Worm (Caenorhabditis elegans) whole organism, L4 larva: ENCODE results near the gene mon-2.

Experiments used
- F26F4.8 ChIP-seq: fragments of 200-800 bp; sonication (Bioruptor generic); conservative IDR thresholded peaks from 2 replicates; pipeline ENCODE4 v1.3.6; 2022; ENCODE audit warnings: missing genetic modification characterization, missing compliant biosample characterization
- F37D6.2 ChIP-seq: sonication (generic microtip); optimal IDR thresholded peaks from 2 replicates; lab custom pipeline; 2016; ENCODE audit warnings: mild to moderate bottlenecking, missing genetic modification characterization, missing compliant biosample characterization
- F49E8.2 ChIP-seq: sonication (generic microtip); optimal IDR thresholded peaks from 2 replicates; lab custom pipeline; 2016; ENCODE audit warnings: missing compliant biosample characterization, mild to moderate bottlenecking, missing genetic modification characterization, borderline replicate concordance
- Y105C5A.15 ChIP-seq: fragments of 200-800 bp; sonication (Bioruptor generic); IDR thresholded peaks from 2 replicates; pipeline ENCODE4 v1.3.6; 2022; ENCODE audit warnings: missing genetic modification characterization, missing compliant biosample characterization
- Y5F2A.4 ChIP-seq: fragments of 200-800 bp; sonication (Bioruptor generic); optimal IDR thresholded peaks from 2 replicates; lab custom pipeline; 2018; ENCODE audit warnings: mild to moderate bottlenecking, missing genetic modification characterization, missing compliant biosample characterization
- ZK337.2 ChIP-seq: fragments of 200-800 bp; sonication (Bioruptor generic); IDR thresholded peaks from 2 replicates; pipeline ENCODE4 v1.3.6; 2022; ENCODE audit warnings: missing genetic modification reagents, missing genetic modification characterization, missing compliant biosample characterization
- ZK546.5 ChIP-seq, 2 experiments: sonication (generic microtip); optimal IDR thresholded peaks; 2 replicates each; lab custom pipeline; 2017; ENCODE audit warnings: missing biosample characterization in 2 of 2, missing genetic modification characterization in 2 of 2
- aly-2 ChIP-seq: sonication (generic microtip); optimal IDR thresholded peaks from 2 replicates; lab custom pipeline; 2018; ENCODE audit warnings: missing biosample characterization, missing genetic modification characterization
- arid-1 ChIP-seq: fragments of 200-800 bp; sonication (Bioruptor generic); conservative IDR thresholded peaks from 2 replicates; pipeline ENCODE4 v1.3.6; 2022; ENCODE audit warnings: missing genetic modification reagents, missing genetic modification characterization, missing compliant biosample characterization
- ceh-20 ChIP-seq: fragments of 200-800 bp; sonication (Bioruptor generic); IDR thresholded peaks from 2 replicates; pipeline ENCODE4 v1.3.6; 2022; ENCODE audit warnings: missing genetic modification reagents, missing genetic modification characterization, missing compliant biosample characterization
- ceh-32 ChIP-seq: sonication (generic microtip); optimal IDR thresholded peaks from 2 replicates; lab custom pipeline; 2016; ENCODE audit warnings: mild to moderate bottlenecking, missing genetic modification characterization, missing compliant biosample characterization; ENCODE audit not compliant: poor library complexity
- ceh-44 ChIP-seq: fragments of 200-800 bp; sonication (Bioruptor generic); IDR thresholded peaks from 2 replicates; pipeline ENCODE4 v1.3.6; 2022; ENCODE audit warnings: missing genetic modification reagents, missing genetic modification characterization, missing compliant biosample characterization
- ces-1 ChIP-seq: fragments of 150-350 bp; sonication (generic microtip); optimal IDR thresholded peaks from 4 replicates; lab custom pipeline; 2014; ENCODE audit warnings: missing biosample characterization, missing genetic modification reagents, missing genetic modification characterization
- daf-16 ChIP-seq, 3 experiments: sonication (generic microtip); optimal IDR thresholded peaks; 2 replicates each; lab custom pipeline; 2016 to 2017; ENCODE audit warnings: missing genetic modification characterization in 3 of 3, missing genetic modification reagents in 3 of 3, mild to moderate bottlenecking in 2 of 3, missing compliant biosample characterization in 2 of 3, missing biosample characterization in 1 of 3, moderate library complexity in 1 of 3
- daf-8 ChIP-seq: fragments of 200-800 bp; sonication (Bioruptor generic); IDR thresholded peaks from 2 replicates; pipeline ENCODE4 v1.3.6; 2022; ENCODE audit warnings: missing genetic modification characterization, missing compliant biosample characterization
- dmd-6 ChIP-seq: fragments of 200-800 bp; sonication (Bioruptor generic); IDR thresholded peaks from 2 replicates; pipeline ENCODE4 v1.3.6; 2022; ENCODE audit warnings: missing genetic modification reagents, missing genetic modification characterization, missing compliant biosample characterization
- egl-27 ChIP-seq: sonication (generic microtip); optimal IDR thresholded peaks from 3 replicates; lab custom pipeline; 2017; ENCODE audit warnings: missing biosample characterization, missing genetic modification reagents, missing genetic modification characterization
- egl-43 ChIP-seq: fragments of 200-800 bp; sonication (Bioruptor generic); IDR thresholded peaks from 2 replicates; pipeline ENCODE4 v1.3.6; 2022; ENCODE audit warnings: missing genetic modification reagents, missing genetic modification characterization, missing compliant biosample characterization
- fkh-10 ChIP-seq: fragments of 150-350 bp; optimal IDR thresholded peaks from 2 replicates; lab custom pipeline; 2014; ENCODE audit warnings: missing biosample characterization, missing genetic modification reagents, missing genetic modification characterization
- fos-1 ChIP-seq: fragments of 150-350 bp; optimal IDR thresholded peaks from 2 replicates; lab custom pipeline; 2014; ENCODE audit warnings: missing biosample characterization, missing genetic modification characterization
- gei-8 ChIP-seq: fragments of 200-800 bp; sonication (Bioruptor generic); optimal IDR thresholded peaks from 2 replicates; lab custom pipeline; 2018; ENCODE audit warnings: mild to moderate bottlenecking, missing genetic modification characterization, missing compliant biosample characterization
- hif-1 ChIP-seq, 2 experiments: sonication (generic microtip); optimal IDR thresholded peaks; 2 replicates each; lab custom pipeline; 2016 to 2017; ENCODE audit warnings: missing compliant biosample characterization in 2 of 2, missing genetic modification characterization in 2 of 2, missing genetic modification reagents in 2 of 2, missing genotype in 2 of 2, mild to moderate bottlenecking in 1 of 2
- hlh-11 ChIP-seq: fragments of 200-800 bp; sonication (Bioruptor generic); optimal IDR thresholded peaks from 2 replicates; lab custom pipeline; 2018; ENCODE audit warnings: mild to moderate bottlenecking, missing genetic modification characterization, missing compliant biosample characterization
- jun-1 ChIP-seq: fragments of 150-350 bp; optimal IDR thresholded peaks from 2 replicates; lab custom pipeline; 2014; ENCODE audit warnings: missing biosample characterization, missing genetic modification reagents, missing genetic modification characterization
- madf-5 ChIP-seq, 2 experiments: fragments of 200-800 bp; sonication (Bioruptor generic); IDR thresholded peaks; 2 replicates each; pipeline ENCODE4 v1.3.6; 2022; ENCODE audit warnings: missing compliant biosample characterization in 2 of 2, missing genetic modification characterization in 2 of 2
- madf-9 ChIP-seq: fragments of 200-800 bp; sonication (Bioruptor generic); conservative IDR thresholded peaks from 2 replicates; pipeline ENCODE4 v1.3.6; 2022; ENCODE audit warnings: missing genetic modification reagents, missing genetic modification characterization, missing compliant biosample characterization
- mxl-2 ChIP-seq: fragments of 200-800 bp; sonication (Bioruptor generic); conservative IDR thresholded peaks from 2 replicates; pipeline ENCODE4 v1.3.6; 2022; ENCODE audit warnings: missing genetic modification reagents, missing genetic modification characterization, missing compliant biosample characterization
- nhr-10 ChIP-seq: fragments of 150-350 bp; optimal IDR thresholded peaks from 2 replicates; lab custom pipeline; 2014; ENCODE audit warnings: missing biosample characterization, missing genetic modification characterization
- nhr-111 ChIP-seq: fragments of 200-800 bp; sonication (Bioruptor generic); optimal IDR thresholded peaks from 2 replicates; lab custom pipeline; 2018; ENCODE audit warnings: mild to moderate bottlenecking, missing genetic modification characterization, missing compliant biosample characterization
- nhr-237 ChIP-seq: sonication (generic microtip); optimal IDR thresholded peaks from 2 replicates; lab custom pipeline; 2017; ENCODE audit warnings: missing biosample characterization, missing genetic modification characterization
- nhr-48 ChIP-seq: sonication (generic microtip); optimal IDR thresholded peaks from 2 replicates; lab custom pipeline; 2016; ENCODE audit warnings: mild to moderate bottlenecking, missing genetic modification characterization, missing compliant biosample characterization
- nhr-6 ChIP-seq: fragments of 150-350 bp; optimal IDR thresholded peaks from 2 replicates; lab custom pipeline; 2014; ENCODE audit warnings: missing biosample characterization, missing genetic modification characterization
- nhr-77 ChIP-seq: fragments of 150-350 bp; optimal IDR thresholded peaks from 2 replicates; lab custom pipeline; 2014; ENCODE audit warnings: missing biosample characterization, missing genetic modification characterization
- pha-4 ChIP-seq, 2 experiments: fragments of 150-350 bp in 1 of 2; fragments of 200-800 bp in 1 of 2; sonication (Bioruptor generic) in 1 of 2; IDR thresholded peaks in 1 of 2; optimal IDR thresholded peaks in 1 of 2; 2 replicates each; pipeline versions ENCODE4 v1.3.6 to Lab custom; 2014 to 2022; ENCODE audit warnings: missing genetic modification characterization in 2 of 2, missing genetic modification reagents in 2 of 2, missing biosample characterization in 1 of 2, missing compliant biosample characterization in 1 of 2
- set-16 ChIP-seq: fragments of 200-800 bp; sonication (Bioruptor generic); IDR thresholded peaks from 2 replicates; pipeline ENCODE4 v1.3.6; 2022; ENCODE audit warnings: missing genetic modification reagents, missing genetic modification characterization, missing compliant biosample characterization
- tra-1 ChIP-seq: fragments of 200-800 bp; sonication (Bioruptor generic); IDR thresholded peaks from 2 replicates; pipeline ENCODE4 v1.3.6; 2022; ENCODE audit warnings: missing genetic modification reagents, missing genetic modification characterization, missing compliant biosample characterization
- unc-130 ChIP-seq: sonication (generic microtip); optimal IDR thresholded peaks from 2 replicates; lab custom pipeline; 2016; ENCODE audit warnings: missing genetic modification reagents, missing genetic modification characterization, missing compliant biosample characterization
- vab-7 ChIP-seq: fragments of 200-800 bp; sonication (Bioruptor generic); IDR thresholded peaks from 2 replicates; pipeline ENCODE4 v1.3.6; 2022; ENCODE audit warnings: missing genetic modification reagents, missing genetic modification characterization, missing compliant biosample characterization
- zfp-2 ChIP-seq: sonication (generic microtip); optimal IDR thresholded peaks from 2 replicates; lab custom pipeline; 2016; ENCODE audit warnings: mild to moderate bottlenecking, missing genetic modification characterization, missing compliant biosample characterization
- zfp-3 ChIP-seq: fragments of 200-800 bp; sonication (Bioruptor generic); conservative IDR thresholded peaks from 2 replicates; pipeline ENCODE4 v1.3.6; 2022; ENCODE audit warnings: missing genetic modification reagents, missing genetic modification characterization, missing compliant biosample characterization
- ztf-7 ChIP-seq: fragments of 150-350 bp; optimal IDR thresholded peaks from 2 replicates; lab custom pipeline; 2014; ENCODE audit warnings: missing biosample characterization, missing genetic modification characterization

Gene mon-2

ce11 chrIV:12105558-12105957 is 9.0 kb downstream of the mon-2 start, which contains the start of gene M18.3:
TSS of gene M18.3 (plus strand) at chrIV:12105858.
- TF ChIP-seq F37D6.2 (tag; lab: Kevin White, UChicago) (no peak), ceh-20 (GFP tag; lab: Robert Waterston, UW) (no peak), zfp-3 (GFP tag; lab: Robert Waterston, UW) (no peak), nhr-10 (tag; lab: Kevin White, UChicago) (no peak), madf-9 (no peak), nhr-237 (no peak), egl-27 (tag; lab: Kevin White, UChicago) (no peak), daf-8 (GFP tag; lab: Robert Waterston, UW) (no peak), nhr-48 (no peak), jun-1 (tag; lab: Kevin White, UChicago) (no peak), nhr-6 (tag; lab: Kevin White, UChicago) (no peak), nhr-111 (GFP tag; lab: Kevin White, UChicago) (no peak), ztf-7 (tag; lab: Kevin White, UChicago) (no peak), ZK337.2 (no peak), arid-1 (GFP tag; lab: Robert Waterston, UW) (no peak), egl-43 (no peak)

- TF ChIP-seq egl-43 (peak; percentile 49; the same call in 1 of the 2 replicates), hlh-11 (peak; percentile 3), tra-1 (0 out of 2 replicates have a peak, but pooled peaks have one; percentile 20), set-16 (GFP tag; lab: Robert Waterston, UW) (peak; percentile 82), gei-8 (GFP tag; lab: Kevin White, UChicago) (peak; percentile 27), ceh-44 (GFP tag; lab: Robert Waterston, UW) (no peak), ZK546.5 (tag; optimal IDR thresholded peaks at IDR 0.05; lab: Kevin White, UChicago) (no peak)
Observed at ce11 chrIV:12108984-12109657, 12.5 kb downstream of the mon-2 start.

- no peak for TF ChIP-seq ztf-7 (tag; lab: Kevin White, UChicago)
- TF ChIP-seq tra-1 = 0 out of 2 replicates have a peak, but pooled peaks have one; percentile 19
Observed at ce11 chrIV:12109743-12110142, 13.2 kb downstream of the mon-2 start.

- TF ChIP-seq ZK337.2 = no peak
- TF ChIP-seq mxl-2 (GFP tag; lab: Robert Waterston, UW) = no peak
- TF ChIP-seq Y5F2A.4 = no peak
- TF ChIP-seq daf-8 (GFP tag; lab: Robert Waterston, UW) = no peak
- no peak for TF ChIP-seq arid-1 (GFP tag; lab: Robert Waterston, UW)
- TF ChIP-seq nhr-48 = no peak
- no peak for TF ChIP-seq zfp-2 (tag; lab: Kevin White, UChicago)
- no peak for TF ChIP-seq dmd-6
- no peak for TF ChIP-seq hif-1 (tag; optimal IDR thresholded peaks at IDR 0.05; lab: Kevin White, UChicago)
- TF ChIP-seq egl-43 = no peak
- TF ChIP-seq set-16 (GFP tag; lab: Robert Waterston, UW) = no peak
- TF ChIP-seq nhr-237 = no peak
- no peak for TF ChIP-seq F49E8.2 (tag; lab: Kevin White, UChicago)
- TF ChIP-seq vab-7 = no peak
- TF ChIP-seq unc-130 (GFP tag; lab: Kevin White, UChicago) = no peak
- TF ChIP-seq nhr-77 (tag; lab: Kevin White, UChicago) = no peak
Observed at ce11 chrIV:12110339-12110738, 13.8 kb downstream of the mon-2 start, which contains the start of gene col-129. TSS of gene col-129 (minus strand) at chrIV:12110439.

ce11 chrIV:12111477-12111876 is 14.9 kb downstream of the mon-2 start, which contains the start of gene dlc-2:
TSS of gene dlc-2 (minus strand) at chrIV:12111577.
- no peak for TF ChIP-seq ces-1
- TF ChIP-seq madf-5 (GFP tag; IDR thresholded peaks at IDR 0.05; lab: Robert Waterston, UW) = no peak
- no peak for TF ChIP-seq nhr-237
- no peak for TF ChIP-seq ZK546.5 (tag; optimal IDR thresholded peaks at IDR 0.05; lab: Kevin White, UChicago)
- no peak for TF ChIP-seq Y105C5A.15 (GFP tag; lab: Robert Waterston, UW)
- no peak for TF ChIP-seq egl-27 (tag; lab: Kevin White, UChicago)
- no peak for TF ChIP-seq unc-130 (GFP tag; lab: Kevin White, UChicago)
- no peak for TF ChIP-seq zfp-2 (tag; lab: Kevin White, UChicago)
- no peak for TF ChIP-seq aly-2 (tag; lab: Kevin White, UChicago)
- no peak for TF ChIP-seq ceh-32 (tag; lab: Kevin White, UChicago)
- TF ChIP-seq F26F4.8 (GFP tag; lab: Robert Waterston, UW) = no peak
- TF ChIP-seq dmd-6 = no peak
- no peak for TF ChIP-seq fkh-10 (GFP tag; lab: Kevin White, UChicago)
- TF ChIP-seq daf-16 (GFP tag; optimal IDR thresholded peaks at IDR 0.05; lab: Kevin White, UChicago) = no peak
- TF ChIP-seq daf-16 (tag; optimal IDR thresholded peaks at IDR 0.05; lab: Kevin White, UChicago) = no peak
- TF ChIP-seq pha-4 (GFP tag; IDR thresholded peaks at IDR 0.05; lab: Robert Waterston, UW) = no peak
- no peak for TF ChIP-seq pha-4 (tag; optimal IDR thresholded peaks at IDR 0.05; lab: Kevin White, UChicago)
- TF ChIP-seq fos-1 (tag; lab: Kevin White, UChicago) = no peak
